Worm (Caenorhabditis elegans) whole organism, L3 larva: Measurements from ENCODE around the gene str-252.

ENCODE experiments used
- ceh-82 ChIP-seq: fragments of 150-350 bp; optimal IDR thresholded peaks from 2 replicates; lab custom pipeline; 2014; ENCODE audit warnings: missing biosample characterization, missing genetic modification characterization
- ceh-9 ChIP-seq: sonication (generic microtip); optimal IDR thresholded peaks from 2 replicates; lab custom pipeline; 2018; ENCODE audit warnings: missing biosample characterization, missing genetic modification characterization
- elt-1 ChIP-seq: fragments of 150-350 bp; optimal IDR thresholded peaks from 2 replicates; lab custom pipeline; 2014; ENCODE audit warnings: missing biosample characterization, missing genetic modification characterization
- skn-1 ChIP-seq: fragments of 150-350 bp; optimal IDR thresholded peaks from 2 replicates; lab custom pipeline; 2014; ENCODE audit warnings: missing biosample characterization, missing genetic modification characterization

DNA sequence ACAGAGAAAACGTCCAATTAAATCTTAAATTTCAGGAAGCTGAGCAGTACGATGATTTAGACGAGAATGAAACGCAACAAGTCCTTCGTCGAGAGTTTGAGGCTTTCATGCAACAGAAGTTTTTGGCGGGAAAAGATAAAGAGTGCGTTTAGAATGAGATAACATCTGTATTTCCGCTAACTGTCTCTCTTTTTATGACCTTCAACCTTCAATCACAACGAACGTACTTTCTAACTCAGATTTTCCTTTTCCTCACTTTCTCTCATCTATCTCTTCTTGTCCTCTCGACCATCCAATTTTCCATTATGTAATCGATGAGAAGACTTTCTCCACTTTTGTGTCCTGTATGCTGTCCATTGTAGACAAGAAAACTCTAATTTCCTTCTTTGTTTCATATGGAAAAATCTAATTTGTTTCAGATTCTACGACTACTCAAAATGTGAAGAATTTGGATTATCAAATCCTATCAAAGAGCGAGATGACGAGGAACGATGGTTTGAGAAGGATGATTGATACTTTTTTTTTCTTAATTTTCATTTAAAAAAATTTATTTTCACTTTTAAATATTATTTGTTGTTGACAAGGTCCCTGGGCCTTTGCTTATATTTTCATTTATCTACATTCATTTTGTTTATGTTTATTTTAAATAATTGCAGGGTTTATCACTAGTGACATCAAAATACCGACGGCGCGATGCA is 47.1 kb downstream of the str-252 start, which contains the start of gene sao-1:
- no peak for TF ChIP-seq ceh-9 (tag; lab: Kevin White, UChicago)
- peak; percentile 67 for TF ChIP-seq elt-1 (tag; lab: Kevin White, UChicago)
- TF ChIP-seq ceh-82 (tag; lab: Kevin White, UChicago): no peak
- TF ChIP-seq skn-1 (tag; lab: Kevin White, UChicago): no peak
